Worm (Caenorhabditis elegans) whole organism, young adult: ENCODE measurements around the gene F12A10.1.

Source experiments
- Y53F4B.3 ChIP-seq: fragments of 200-800 bp; sonication (Bioruptor generic); IDR thresholded peaks from 2 replicates; pipeline ENCODE4 v1.3.6; 2022; ENCODE audit warnings: missing genetic modification reagents, missing genetic modification characterization, missing compliant biosample characterization
- Y95B8A.8 ChIP-seq: fragments of 200-800 bp; sonication (Bioruptor generic); IDR thresholded peaks from 2 replicates; pipeline ENCODE4 v1.3.6; 2022; ENCODE audit warnings: missing genetic modification reagents, missing genetic modification characterization, missing compliant biosample characterization
- akir-1 ChIP-seq: fragments of 200-800 bp; sonication (Bioruptor generic); optimal IDR thresholded peaks from 2 replicates; lab custom pipeline; 2018; ENCODE audit warnings: mild to moderate bottlenecking, missing genetic modification characterization, moderate library complexity, missing compliant biosample characterization
- efl-1 ChIP-seq: fragments of 150-350 bp; optimal IDR thresholded peaks from 2 replicates; lab custom pipeline; 2014; ENCODE audit warnings: missing biosample characterization, missing genetic modification reagents, missing genetic modification characterization
- hlh-26 ChIP-seq: fragments of 200-800 bp; sonication (Bioruptor generic); conservative IDR thresholded peaks from 2 replicates; pipeline ENCODE4 v1.3.6; 2022; ENCODE audit warnings: missing genetic modification reagents, missing genetic modification characterization, missing compliant biosample characterization
- let-607 ChIP-seq, 2 experiments: fragments of 200-800 bp in 1 of 2; sonication (Bioruptor generic) in 1 of 2; sonication (generic microtip) in 1 of 2; optimal IDR thresholded peaks; 2 replicates each; lab custom pipeline; 2016 to 2018; ENCODE audit warnings: mild to moderate bottlenecking in 2 of 2, missing compliant biosample characterization in 2 of 2, missing genetic modification characterization in 2 of 2, moderate library complexity in 2 of 2, missing genotype in 1 of 2
- madf-6 ChIP-seq: fragments of 200-800 bp; sonication (Bioruptor generic); IDR thresholded peaks from 2 replicates; pipeline ENCODE4 v1.3.6; 2022; ENCODE audit warnings: missing genetic modification reagents, missing genetic modification characterization, missing compliant biosample characterization
- nhr-90 ChIP-seq: sonication (generic microtip); optimal IDR thresholded peaks from 2 replicates; lab custom pipeline; 2016; ENCODE audit warnings: missing genotype, mild to moderate bottlenecking, missing genetic modification characterization, missing compliant biosample characterization
- snpc-3.4 ChIP-seq: sonication (generic microtip); optimal IDR thresholded peaks from 2 replicates; lab custom pipeline; 2017; ENCODE audit warnings: missing genetic modification characterization, mild to moderate bottlenecking, missing compliant biosample characterization, antibody characterized with exemption, moderate library complexity, missing genotype, missing genetic modification reagents
- ztf-26 ChIP-seq: sonication (generic microtip); optimal IDR thresholded peaks from 2 replicates; lab custom pipeline; 2017; ENCODE audit warnings: missing genetic modification characterization, missing compliant biosample characterization
- ztf-28 ChIP-seq: fragments of 200-800 bp; sonication (Bioruptor generic); IDR thresholded peaks from 2 replicates; pipeline ENCODE4 v1.3.6; 2022; ENCODE audit warnings: missing genetic modification reagents, missing genetic modification characterization, missing compliant biosample characterization

DNA sequence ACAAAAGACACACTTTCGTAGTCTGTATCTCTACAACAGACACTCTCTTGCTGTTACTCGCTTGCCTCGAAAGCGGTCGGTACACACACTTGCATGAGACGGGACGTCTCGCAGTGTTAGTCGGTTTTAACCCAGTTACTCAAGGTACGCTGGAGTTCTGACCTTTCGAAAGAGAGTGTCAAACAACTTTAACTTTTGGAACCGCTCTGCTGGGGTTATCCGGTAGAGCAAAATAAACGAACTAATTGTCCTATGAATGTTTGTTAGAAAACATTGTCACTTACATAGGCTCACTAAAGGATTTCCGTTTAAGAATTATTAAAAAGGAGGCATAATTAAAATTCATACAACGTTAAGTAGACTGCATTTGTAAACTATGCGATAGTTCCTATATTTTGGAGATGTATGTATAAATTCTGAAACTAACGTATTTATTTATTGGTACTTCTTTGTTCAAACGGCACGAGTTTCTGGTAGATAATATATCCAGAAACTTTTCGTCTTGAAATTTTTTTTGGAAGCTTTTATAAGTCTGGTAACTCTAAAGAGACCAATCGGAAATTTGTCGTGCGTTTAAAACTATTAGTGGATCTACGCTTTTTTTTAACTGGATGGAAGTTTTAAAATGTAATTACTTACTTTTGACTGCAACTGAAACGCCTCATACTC is 47.3 kb downstream of the F12A10.1 start:
- no peak for TF ChIP-seq Y53F4B.3 (GFP tag; lab: Robert Waterston, UW)
- TF ChIP-seq akir-1, result peak; percentile 93
- TF ChIP-seq ztf-28, result peak; percentile 63; the same call in 1 of the 2 replicates
- peak; percentile 47 for TF ChIP-seq efl-1 (GFP tag; lab: Kevin White, UChicago)
- peak; percentile 93 for TF ChIP-seq snpc-3.4 (tag; lab: Kevin White, UChicago)
- TF ChIP-seq hlh-26, result no peak
- TF ChIP-seq nhr-90 (tag; lab: Kevin White, UChicago), result peak; percentile 69
- TF ChIP-seq ztf-26, result peak; percentile 98
- peak; percentile 95 for TF ChIP-seq Y95B8A.8 (GFP tag; lab: Robert Waterston, UW)
- TF ChIP-seq madf-6 (GFP tag; lab: Robert Waterston, UW), result peak; percentile 85
- TF ChIP-seq let-607 (tag; optimal IDR thresholded peaks at IDR 0.05; lab: Kevin White, UChicago), result peak; percentile 79 to 91
